Worm (Caenorhabditis elegans) whole organism, L4/young adult: ENCODE results near the gene arrd-22.

Experiments used
- W03F9.2 ChIP-seq: fragments of 150-350 bp; optimal IDR thresholded peaks from 2 replicates; lab custom pipeline; 2014; ENCODE audit warnings: missing biosample characterization, missing genetic modification characterization
- dao-5 ChIP-seq: sonication (generic microtip); optimal IDR thresholded peaks from 2 replicates; lab custom pipeline; 2016; ENCODE audit warnings: missing genotype, missing genetic modification characterization, moderate library complexity, missing compliant biosample characterization
- him-1 ChIP-seq: sonication (generic microtip); optimal IDR thresholded peaks from 2 replicates; lab custom pipeline; 2016; ENCODE audit warnings: missing genotype, missing genetic modification reagents, missing genetic modification characterization, missing compliant biosample characterization

Gene arrd-22

ce11 chrV:3409498-3409897 lies 822 bp upstream of the arrd-22 start:
- no peak for TF ChIP-seq him-1 (tag; lab: Kevin White, UChicago)
- TF ChIP-seq dao-5: no peak
- TF ChIP-seq W03F9.2 (tag; lab: Kevin White, UChicago): no peak

DNA sequence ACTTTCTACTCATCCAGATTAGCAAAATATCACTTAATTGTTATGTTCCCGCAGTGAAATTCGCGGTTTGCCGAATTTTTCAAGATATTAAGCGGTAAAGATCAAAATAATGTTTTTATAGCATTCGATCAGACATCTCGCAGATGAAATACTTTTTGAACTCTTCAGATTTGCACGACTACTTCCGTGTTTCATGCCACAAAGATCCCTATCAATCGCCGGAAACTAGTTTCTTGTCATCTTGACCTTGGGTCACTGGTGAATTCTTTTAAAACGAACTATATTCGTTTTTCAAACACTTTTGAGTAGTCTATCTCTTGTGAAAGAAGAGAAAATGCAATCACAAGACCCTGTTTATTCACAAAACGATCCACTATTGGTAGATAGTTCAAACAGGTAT lies 2.7 kb downstream of the arrd-22 start, which contains the start of gene txt-11:
Gene txt-11, plus strand, starts transcription at position 301 of the 400 bp plus-strand sequence.
- no peak for TF ChIP-seq W03F9.2 (tag; lab: Kevin White, UChicago)
- TF ChIP-seq him-1 (tag; lab: Kevin White, UChicago): no peak
- TF ChIP-seq dao-5: no peak

DNA sequence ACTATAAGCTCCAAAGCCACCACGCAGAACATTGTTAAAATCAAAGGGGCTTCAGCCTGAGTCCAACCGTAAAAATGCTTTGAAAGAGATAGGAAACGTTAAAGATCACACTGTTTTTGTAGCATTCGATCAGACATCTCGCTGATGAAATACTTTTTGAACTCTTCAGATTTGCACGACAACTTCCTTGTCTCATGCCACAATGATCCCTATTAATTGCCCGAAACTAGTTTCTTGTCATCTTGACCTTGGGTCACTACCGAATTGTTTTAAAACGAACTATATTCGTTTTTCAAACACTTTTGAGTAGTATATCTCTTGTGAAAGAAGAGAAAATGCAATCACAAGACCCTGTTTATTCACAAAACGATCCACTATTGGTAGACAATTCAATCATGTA lies 7.6 kb downstream of the arrd-22 start, which contains the start of gene T20D4.3:
Gene T20D4.3, plus strand, starts transcription at position 301 of the 400 bp plus-strand sequence.
- no peak for TF ChIP-seq dao-5
- TF ChIP-seq W03F9.2 (tag; lab: Kevin White, UChicago): no peak
- TF ChIP-seq him-1 (tag; lab: Kevin White, UChicago): no peak

DNA sequence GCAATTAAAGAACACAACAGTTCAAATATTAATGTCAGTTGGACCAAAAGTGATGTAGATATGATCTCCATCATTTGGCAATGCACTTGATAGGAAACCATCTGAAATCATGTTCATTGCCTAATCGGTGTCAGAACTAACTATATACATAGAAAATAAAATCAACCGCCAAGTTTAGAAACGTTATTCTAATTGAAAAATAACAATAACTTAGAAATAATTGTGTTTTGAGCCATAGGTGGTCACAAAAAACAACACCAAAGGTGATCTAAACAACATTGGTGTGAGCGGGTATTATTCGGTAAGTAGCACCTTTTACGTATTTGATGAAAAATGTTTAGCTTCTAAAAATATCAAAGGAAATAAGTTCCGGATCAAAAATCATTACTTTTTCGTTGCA lies 14.0 kb downstream of the arrd-22 start, which contains the start of gene srab-21:
Gene srab-21, minus strand, starts transcription at position 101 of the 400 bp plus-strand sequence.
- TF ChIP-seq dao-5 (no peak), him-1 (tag; lab: Kevin White, UChicago) (no peak), W03F9.2 (tag; lab: Kevin White, UChicago) (no peak)

ce11 chrV:3426076-3426475 lies 15.8 kb downstream of the arrd-22 start, which contains the start of gene srab-22:
TSS of gene srab-22 (plus strand) at chrV:3426376.
- TF ChIP-seq W03F9.2 (tag; lab: Kevin White, UChicago) (no peak), him-1 (tag; lab: Kevin White, UChicago) (no peak), dao-5 (no peak)

DNA sequence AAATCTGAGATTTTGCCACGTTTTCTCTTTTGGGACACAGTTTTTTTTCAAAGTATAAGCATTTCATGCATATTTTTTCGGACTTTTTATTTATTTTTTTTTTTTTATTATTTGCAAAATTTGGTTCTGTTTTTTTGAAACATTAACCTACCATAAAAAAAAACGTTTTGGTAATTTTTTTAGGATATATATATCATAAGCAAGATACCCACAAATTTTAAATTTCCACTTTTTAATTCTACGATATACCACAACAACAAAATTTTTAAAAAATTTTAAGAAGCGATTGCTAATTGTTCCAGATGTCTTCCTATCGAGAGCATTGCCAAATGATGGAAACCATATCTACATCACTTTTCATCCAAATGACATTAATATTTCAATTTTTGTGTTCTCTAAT lies 18.4 kb downstream of the arrd-22 start, which contains the start of gene srab-20:
Gene srab-20, plus strand, starts transcription at position 301 of the 400 bp plus-strand sequence.
- no peak for TF ChIP-seq W03F9.2 (tag; lab: Kevin White, UChicago)
- TF ChIP-seq him-1 (tag; lab: Kevin White, UChicago): no peak
- no peak for TF ChIP-seq dao-5

DNA sequence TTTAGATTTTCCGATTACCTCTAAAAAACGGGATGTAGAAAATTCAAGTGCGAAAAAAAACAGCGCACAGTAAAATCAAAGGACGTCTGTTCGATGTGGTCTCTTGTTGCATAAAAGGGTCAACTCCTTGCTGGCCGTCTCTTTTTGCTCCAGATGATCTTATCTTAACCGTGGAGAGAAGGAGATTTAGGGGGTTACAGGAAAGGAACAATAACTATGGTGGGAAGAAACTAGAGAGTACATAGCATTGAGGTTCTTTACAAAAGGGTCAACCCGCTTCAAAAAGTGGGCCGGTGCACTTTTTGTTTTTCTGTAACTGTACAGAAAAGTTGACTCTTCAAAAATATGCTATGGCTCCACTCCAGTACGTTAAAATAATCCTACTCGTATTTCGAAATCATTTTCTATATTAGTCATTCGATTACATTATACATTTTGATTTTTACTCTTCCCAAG lies 21.2 kb downstream of the arrd-22 start, which contains the start of the genes T20D4.19 and srj-9:
Gene T20D4.19, minus strand, starts transcription at position 101 of the 456 bp plus-strand sequence.
Gene srj-9, plus strand, starts transcription at position 406 of the 456 bp plus-strand sequence.
- TF ChIP-seq him-1 (tag; lab: Kevin White, UChicago): no peak
- TF ChIP-seq W03F9.2 (tag; lab: Kevin White, UChicago): no peak
- TF ChIP-seq dao-5: no peak

DNA sequence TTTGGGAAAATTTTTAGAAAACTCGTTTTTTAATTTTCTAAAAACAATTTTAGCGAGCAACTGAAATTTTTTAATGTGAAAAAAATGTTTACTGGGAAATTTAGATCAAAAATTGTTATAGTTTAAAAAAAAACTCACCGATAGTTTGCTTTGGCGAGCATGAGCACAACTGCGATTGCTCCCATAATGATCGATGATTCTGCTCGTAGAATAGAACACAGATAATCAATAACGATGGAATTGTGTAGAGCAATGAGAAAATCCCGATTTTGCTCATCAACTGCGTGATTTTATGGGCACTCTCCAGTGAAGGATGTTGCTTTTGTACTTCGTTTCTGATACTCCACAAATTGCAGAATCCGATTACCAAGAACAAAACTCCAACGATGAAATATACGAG lies 32.3 kb downstream of the arrd-22 start:
- no peak for TF ChIP-seq W03F9.2 (tag; lab: Kevin White, UChicago)
- no peak for TF ChIP-seq him-1 (tag; lab: Kevin White, UChicago)
- TF ChIP-seq dao-5: no peak

DNA sequence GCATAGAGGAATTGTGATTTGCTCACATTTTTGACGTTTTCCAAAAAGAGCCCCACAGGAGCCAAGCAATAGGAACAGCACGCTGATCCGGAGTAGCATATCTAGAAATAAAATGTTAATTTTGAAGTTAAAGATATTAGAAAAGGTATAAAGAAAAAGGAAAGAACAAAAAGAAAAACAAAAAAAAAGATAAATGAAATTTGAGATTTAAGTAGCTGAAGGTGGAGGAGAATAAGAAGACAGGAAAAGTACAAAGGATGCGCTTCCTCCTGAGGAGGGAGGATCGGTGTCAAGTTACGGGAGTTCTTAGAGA lies 34.4 kb downstream of the arrd-22 start, which contains the start of gene cfz-2:
Gene cfz-2, minus strand, starts transcription at position 101 of the 313 bp plus-strand sequence.
- no peak for TF ChIP-seq W03F9.2 (tag; lab: Kevin White, UChicago)
- no peak for TF ChIP-seq dao-5
- no peak for TF ChIP-seq him-1 (tag; lab: Kevin White, UChicago)

DNA sequence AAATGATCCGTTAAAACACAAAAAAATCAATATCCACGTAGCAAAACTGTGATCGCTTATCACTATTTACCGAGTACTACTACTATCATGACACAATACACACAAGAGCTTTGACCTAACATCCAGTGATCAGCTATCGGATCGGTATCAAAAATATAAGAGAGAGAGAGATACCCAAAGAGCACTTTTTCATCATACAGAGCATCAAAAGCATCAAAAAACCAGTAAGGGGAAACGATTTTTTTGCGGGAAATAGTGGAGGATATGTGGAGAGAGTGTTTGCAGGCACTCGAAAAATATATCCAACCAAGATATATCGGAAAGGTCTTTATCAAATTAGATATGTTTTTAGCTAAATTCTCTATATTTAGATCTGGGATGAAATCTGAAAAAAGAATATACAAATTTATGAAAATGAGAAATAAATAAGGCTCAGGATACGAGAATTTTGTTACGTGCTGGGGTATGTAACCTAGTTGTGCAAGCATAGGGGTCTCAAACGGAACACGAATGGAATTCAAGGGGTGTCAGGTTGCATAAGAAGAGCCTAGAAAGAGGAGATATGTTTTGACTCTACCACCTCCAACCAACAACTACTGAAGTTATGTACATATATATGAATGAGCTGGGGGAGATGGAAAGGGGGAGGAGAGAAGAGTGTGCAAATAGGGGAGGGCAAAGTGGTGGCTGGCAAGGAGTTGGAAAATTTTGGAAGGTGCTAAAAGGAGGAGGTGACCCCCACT lies 34.9 kb downstream of the arrd-22 start:
- no peak for TF ChIP-seq W03F9.2 (tag; lab: Kevin White, UChicago)
- no peak for TF ChIP-seq him-1 (tag; lab: Kevin White, UChicago)

DNA sequence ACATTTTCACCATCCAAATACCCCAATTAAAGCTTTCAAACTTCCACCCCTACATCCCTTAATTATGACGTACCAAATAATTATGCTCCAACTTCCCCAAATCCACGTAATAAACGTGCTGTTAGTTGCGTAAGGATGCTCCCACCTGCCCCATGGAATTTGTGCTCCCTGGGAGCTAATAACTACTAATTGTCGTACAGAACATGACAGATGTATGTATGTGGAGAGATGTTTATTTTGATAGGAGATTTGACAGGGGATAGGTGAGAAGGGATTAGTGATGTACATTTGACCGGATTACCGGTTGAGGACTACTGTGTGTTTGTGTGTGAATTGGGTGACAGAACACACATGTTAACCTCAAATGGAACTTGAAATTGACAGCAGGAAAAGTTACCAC lies 39.5 kb downstream of the arrd-22 start:
- TF ChIP-seq dao-5: no peak
- TF ChIP-seq him-1 (tag; lab: Kevin White, UChicago): no peak
- TF ChIP-seq W03F9.2 (tag; lab: Kevin White, UChicago): no peak

- TF ChIP-seq W03F9.2 (tag; lab: Kevin White, UChicago) (no peak), him-1 (tag; lab: Kevin White, UChicago) (no peak), dao-5 (no peak)
These were observed 40.0 kb downstream of the arrd-22 start for ce11 chrV:3450351-3450750.

DNA sequence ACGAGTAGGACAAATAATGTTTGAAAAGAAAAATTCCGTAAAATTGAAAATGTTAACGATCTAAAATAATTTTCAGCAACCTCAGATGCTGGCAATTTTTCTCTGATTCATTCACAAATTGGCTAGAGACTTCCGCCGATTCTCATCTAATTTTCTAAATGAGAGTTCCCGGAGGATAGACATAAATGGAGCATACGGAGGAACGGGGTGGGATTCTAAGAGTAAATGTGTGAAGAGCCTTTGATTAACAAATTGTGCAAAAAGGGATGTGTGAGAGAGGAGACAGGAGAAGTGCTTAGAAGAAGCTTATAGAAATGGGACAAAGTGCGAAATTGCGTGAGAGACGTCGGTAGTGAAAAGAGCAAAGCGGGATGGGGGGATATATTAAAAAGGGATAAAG lies 41.3 kb downstream of the arrd-22 start:
- TF ChIP-seq dao-5 (no peak), W03F9.2 (tag; lab: Kevin White, UChicago) (no peak), him-1 (tag; lab: Kevin White, UChicago) (no peak)

ce11 chrV:3452489-3452888 lies 42.2 kb downstream of the arrd-22 start:
- no peak for TF ChIP-seq him-1 (tag; lab: Kevin White, UChicago)
- TF ChIP-seq W03F9.2 (tag; lab: Kevin White, UChicago): no peak
